Fruit fly (Drosophila melanogaster) whole organism, embryonic: ENCODE results near the gene CG31029.

Source experiments
- Aef1 ChIP-seq: fragments of 200-800 bp; sonication (Bioruptor generic); IDR thresholded peaks from 3 replicates; pipeline ENCODE4 v1.3.6; 2022; ENCODE audit warnings: missing biosample characterization, missing genetic modification characterization
- Atf-2 ChIP-seq: fragments of 200-800 bp; sonication (Bioruptor generic); optimal IDR thresholded peaks from 2 replicates; lab custom pipeline; 2016; ENCODE audit warnings: missing biosample characterization, missing genetic modification characterization
- Bdp1 ChIP-seq: fragments of 200-800 bp; sonication (Bioruptor generic); optimal IDR thresholded peaks from 3 replicates; lab custom pipeline; 2016; ENCODE audit warnings: missing biosample characterization, missing genetic modification characterization
- CG10274 ChIP-seq: fragments of 200-800 bp; sonication (Bioruptor generic); optimal IDR thresholded peaks from 3 replicates; lab custom pipeline; 2017; ENCODE audit warnings: missing biosample characterization, mild to moderate bottlenecking, missing genetic modification characterization
- CG10431 ChIP-seq: fragments of 200-800 bp; sonication (Bioruptor generic); optimal IDR thresholded peaks from 3 replicates; lab custom pipeline; 2018; ENCODE audit warnings: missing biosample characterization, mild to moderate bottlenecking, missing genetic modification characterization
- CG10654 ChIP-seq: fragments of 200-800 bp; sonication (Bioruptor generic); optimal IDR thresholded peaks from 2 replicates; lab custom pipeline; 2016; ENCODE audit warnings: missing biosample characterization, missing genetic modification characterization
- CG11093 ChIP-seq: fragments of 200-800 bp; sonication (Bioruptor generic); IDR thresholded peaks from 3 replicates; pipeline ENCODE4 v1.3.6; 2022; ENCODE audit warnings: missing biosample characterization, missing genetic modification characterization
- CG11560 ChIP-seq: fragments of 200-800 bp; sonication (Bioruptor generic); IDR thresholded peaks from 3 replicates; pipeline ENCODE4 v1.3.6; 2022; ENCODE audit warnings: missing biosample characterization, missing genetic modification characterization
- CG11695 ChIP-seq: fragments of 200-800 bp; sonication (Bioruptor generic); IDR thresholded peaks from 3 replicates; pipeline ENCODE4 v1.3.6; 2022; ENCODE audit warnings: missing biosample characterization, missing genetic modification characterization
- CG12155 ChIP-seq: fragments of 200-800 bp; sonication (Bioruptor generic); optimal IDR thresholded peaks from 3 replicates; lab custom pipeline; 2016; ENCODE audit warnings: missing biosample characterization, missing genetic modification characterization
- CG12299 ChIP-seq: fragments of 200-800 bp; sonication (Bioruptor generic); optimal IDR thresholded peaks from 2 replicates; lab custom pipeline; 2018; ENCODE audit warnings: missing biosample characterization, mild to moderate bottlenecking, missing genetic modification characterization
- CG14050 ChIP-seq: fragments of 200-800 bp; sonication (Bioruptor generic); IDR thresholded peaks from 3 replicates; pipeline ENCODE4 v1.3.6; 2022; ENCODE audit warnings: missing biosample characterization, missing genetic modification characterization
- CG15073 ChIP-seq: fragments of 200-800 bp; sonication (Bioruptor generic); optimal IDR thresholded peaks from 2 replicates; lab custom pipeline; 2016; ENCODE audit warnings: missing biosample characterization, missing genetic modification characterization
- CG1529 ChIP-seq: fragments of 200-800 bp; sonication (Bioruptor generic); optimal IDR thresholded peaks from 3 replicates; lab custom pipeline; 2018; ENCODE audit warnings: missing biosample characterization, missing genetic modification characterization
- CG16813 ChIP-seq: fragments of 200-800 bp; sonication (Bioruptor generic); IDR thresholded peaks from 3 replicates; pipeline ENCODE4 v1.3.6; 2022; ENCODE audit warnings: missing biosample characterization, missing genetic modification characterization; ENCODE audit not compliant: partially characterized antibody
- CG17328 ChIP-seq: fragments of 200-800 bp; sonication (Bioruptor generic); IDR thresholded peaks from 2 replicates; pipeline ENCODE4 v1.3.6; 2022; ENCODE audit warnings: missing biosample characterization, missing genetic modification characterization
- CG2120 ChIP-seq: fragments of 200-800 bp; sonication (Bioruptor generic); optimal IDR thresholded peaks from 3 replicates; lab custom pipeline; 2016; ENCODE audit warnings: missing biosample characterization, missing genetic modification characterization
- CG2129 ChIP-seq: fragments of 200-800 bp; sonication (Bioruptor generic); IDR thresholded peaks from 2 replicates; pipeline ENCODE4 v1.3.6; 2022; ENCODE audit warnings: missing biosample characterization, missing genetic modification characterization; ENCODE audit not compliant: partially characterized antibody
- CG2199 ChIP-seq: fragments of 200-800 bp; sonication (Bioruptor generic); IDR thresholded peaks from 3 replicates; pipeline ENCODE4 v1.3.6; 2022; ENCODE audit warnings: missing biosample characterization, missing genetic modification characterization
- CG2678 ChIP-seq: fragments of 200-800 bp; sonication (Bioruptor generic); optimal IDR thresholded peaks from 3 replicates; lab custom pipeline; 2019; ENCODE audit warnings: missing biosample characterization, mild to moderate bottlenecking, missing genetic modification characterization, moderate library complexity
- CG32532 ChIP-seq: fragments of 200-800 bp; sonication (Bioruptor generic); IDR thresholded peaks from 2 replicates; pipeline ENCODE4 v1.3.6; 2022; ENCODE audit warnings: missing biosample characterization, missing genetic modification characterization
- CG5245 ChIP-seq: fragments of 200-800 bp; sonication (Bioruptor generic); optimal IDR thresholded peaks from 3 replicates; lab custom pipeline; 2016; ENCODE audit warnings: missing biosample characterization, missing genetic modification characterization
- CG7745 ChIP-seq: fragments of 200-800 bp; sonication (Bioruptor generic); optimal IDR thresholded peaks from 2 replicates; lab custom pipeline; 2018; ENCODE audit warnings: missing biosample characterization, mild to moderate bottlenecking, missing genetic modification characterization, moderate library complexity
- CG7786 ChIP-seq: fragments of 200-800 bp; sonication (Bioruptor generic); optimal IDR thresholded peaks from 2 replicates; lab custom pipeline; 2016; ENCODE audit warnings: missing biosample characterization, missing genetic modification characterization
- CG8944 ChIP-seq: fragments of 200-800 bp; sonication (Bioruptor generic); optimal IDR thresholded peaks from 3 replicates; lab custom pipeline; 2016; ENCODE audit warnings: missing biosample characterization, missing genetic modification characterization
- Dek ChIP-seq: fragments of 200-800 bp; sonication (Bioruptor generic); optimal IDR thresholded peaks from 3 replicates; lab custom pipeline; 2019; ENCODE audit warnings: missing biosample characterization, mild to moderate bottlenecking, missing genetic modification characterization, moderate library complexity
- Dip3 ChIP-seq: fragments of 200-800 bp; sonication (Bioruptor generic); optimal IDR thresholded peaks from 3 replicates; lab custom pipeline; 2016; ENCODE audit warnings: missing biosample characterization, missing genetic modification characterization
- ERR ChIP-seq: fragments of 200-800 bp; sonication (Bioruptor generic); optimal IDR thresholded peaks from 2 replicates; lab custom pipeline; 2016; ENCODE audit warnings: missing biosample characterization, missing genetic modification characterization
- Ets65A ChIP-seq: fragments of 200-800 bp; sonication (Bioruptor generic); peaks from one replicate; lab custom pipeline; 2016; ENCODE audit warnings: missing biosample characterization, missing genetic modification characterization
- H2.0 ChIP-seq: fragments of 200-800 bp; sonication (Bioruptor generic); IDR thresholded peaks from 2 replicates; pipeline ENCODE4 v1.3.6; 2022; ENCODE audit warnings: missing biosample characterization, missing genetic modification characterization
- HmgD ChIP-seq: fragments of 200-800 bp; sonication (Bioruptor generic); optimal IDR thresholded peaks from 3 replicates; lab custom pipeline; 2016; ENCODE audit warnings: missing biosample characterization, missing genetic modification characterization
- Ptx1 ChIP-seq: fragments of 200-800 bp; sonication (Bioruptor generic); IDR thresholded peaks from 2 replicates; pipeline ENCODE4 v1.3.6; 2022; ENCODE audit warnings: missing biosample characterization, missing genetic modification characterization
- Sry-β ChIP-seq: fragments of 200-800 bp; sonication (Bioruptor generic); optimal IDR thresholded peaks from 2 replicates; lab custom pipeline; 2018; ENCODE audit warnings: missing biosample characterization, mild to moderate bottlenecking, missing genetic modification characterization, moderate library complexity
- Trl ChIP-seq, 3 experiments: fragments of >200 bp in 2 of 3; fragments of 200-800 bp in 1 of 3; sonication (Bioruptor generic) in 1 of 3; optimal IDR thresholded peaks; 2 replicates in 1 of 3; 3 replicates in 2 of 3; lab custom pipeline; 2016 to 2017; ENCODE audit warnings: missing biosample characterization in 1 of 3, missing genetic modification characterization in 1 of 3
- Xrp1 ChIP-seq: fragments of 200-800 bp; sonication (Bioruptor generic); IDR thresholded peaks from 2 replicates; pipeline ENCODE4 v1.3.6; 2022; ENCODE audit warnings: missing biosample characterization, missing genetic modification characterization
- ase ChIP-seq: fragments of 200-800 bp; sonication (Bioruptor generic); IDR thresholded peaks from 3 replicates; pipeline ENCODE4 v1.3.6; 2022; ENCODE audit warnings: missing biosample characterization, missing genetic modification characterization
- bab2 ChIP-seq: fragments of 200-800 bp; sonication (Bioruptor generic); optimal IDR thresholded peaks from 2 replicates; lab custom pipeline; 2016; ENCODE audit warnings: missing biosample characterization, missing genetic modification characterization
- cad ChIP-seq: fragments of >200 bp; optimal IDR thresholded peaks from 2 replicates; lab custom pipeline; 2017; ENCODE audit warnings: missing biosample characterization, missing genetic modification characterization
- chm ChIP-seq: fragments of 200-800 bp; sonication (Bioruptor generic); IDR thresholded peaks from 2 replicates; pipeline ENCODE4 v1.3.6; 2022; ENCODE audit warnings: missing biosample characterization, missing genetic modification characterization
- dan ChIP-seq: fragments of 200-800 bp; sonication (Bioruptor generic); IDR thresholded peaks from 2 replicates; pipeline ENCODE4 v1.3.6; 2022; ENCODE audit warnings: missing biosample characterization, missing genetic modification characterization
- gcm ChIP-seq: fragments of 200-800 bp; sonication (Bioruptor generic); optimal IDR thresholded peaks from 2 replicates; lab custom pipeline; 2019; ENCODE audit warnings: missing biosample characterization, mild to moderate bottlenecking, missing genetic modification characterization, moderate library complexity
- her ChIP-seq: fragments of 200-800 bp; sonication (Bioruptor generic); optimal IDR thresholded peaks from 2 replicates; lab custom pipeline; 2016; ENCODE audit warnings: missing biosample characterization, missing genetic modification characterization
- jigr1 ChIP-seq: fragments of 200-800 bp; sonication (Bioruptor generic); IDR thresholded peaks from 3 replicates; pipeline ENCODE4 v1.3.6; 2022; ENCODE audit warnings: missing biosample characterization, missing genetic modification characterization
- lilli ChIP-seq: fragments of 200-800 bp; sonication (Bioruptor generic); optimal IDR thresholded peaks from 3 replicates; lab custom pipeline; 2016; ENCODE audit warnings: missing biosample characterization, missing genetic modification characterization
- nom ChIP-seq: fragments of 200-800 bp; sonication (Bioruptor generic); optimal IDR thresholded peaks from 2 replicates; lab custom pipeline; 2017; ENCODE audit warnings: missing biosample characterization, missing genetic modification characterization, mild to moderate bottlenecking, moderate library complexity, missing genetic modification reagents
- pum ChIP-seq: fragments of 200-800 bp; sonication (Bioruptor generic); optimal IDR thresholded peaks from 2 replicates; lab custom pipeline; 2016; ENCODE audit warnings: missing biosample characterization, missing genetic modification characterization
- rib ChIP-seq: fragments of 200-800 bp; sonication (Bioruptor generic); IDR thresholded peaks from 2 replicates; pipeline ENCODE4 v1.3.6; 2022; ENCODE audit warnings: missing biosample characterization, missing genetic modification characterization
- slbo ChIP-seq: fragments of 200-800 bp; sonication (Bioruptor generic); IDR thresholded peaks from 2 replicates; pipeline ENCODE4 v1.3.6; 2022; ENCODE audit warnings: missing biosample characterization, missing genetic modification characterization
- sug ChIP-seq: fragments of 200-800 bp; optimal IDR thresholded peaks from 2 replicates; lab custom pipeline; 2019; ENCODE audit warnings: missing biosample characterization, mild to moderate bottlenecking, missing genetic modification characterization, moderate library complexity
- vfl ChIP-seq: fragments of 200-800 bp; sonication (Bioruptor generic); optimal IDR thresholded peaks from 2 replicates; lab custom pipeline; 2016; ENCODE audit warnings: missing biosample characterization, missing genetic modification characterization
- wor ChIP-seq: fragments of 200-800 bp; sonication (Bioruptor generic); IDR thresholded peaks from 2 replicates; pipeline ENCODE4 v1.3.6; 2022; ENCODE audit warnings: missing biosample characterization, missing genetic modification characterization
- zf30C ChIP-seq: fragments of 200-800 bp; sonication (Bioruptor generic); optimal IDR thresholded peaks from 3 replicates; lab custom pipeline; 2018; ENCODE audit warnings: missing biosample characterization, mild to moderate bottlenecking, missing genetic modification characterization
- zfh1 ChIP-seq: fragments of 200-800 bp; sonication (Bioruptor generic); IDR thresholded peaks from 3 replicates; pipeline ENCODE4 v1.3.6; 2022; ENCODE audit warnings: missing biosample characterization, missing genetic modification characterization

The CG31029 gene

dm6 chr3R:30095855-30096254 lies 36.3 kb downstream of the CG31029 start (continued):
- TF ChIP-seq rib (no peak), Dip3 (GFP tag; lab: Kevin White, UChicago) (peak; percentile 46), Trl (optimal IDR thresholded peaks at IDR 0.05; lab: Kevin White, UChicago) (no peak), Trl (GFP tag; optimal IDR thresholded peaks at IDR 0.05; lab: Kevin White, UChicago) (no peak), gcm (GFP tag; lab: Kevin White, UChicago) (no peak), CG14050 (no peak), CG12155 (GFP tag; lab: Kevin White, UChicago) (no peak), Ptx1 (peak; percentile 46), lilli (peak; percentile 24), dan (no peak), Ets65A (GFP tag; lab: Kevin White, UChicago) (peak; percentile 82), Xrp1 (GFP tag; lab: Robert Waterston, UW) (peak; percentile 43), nom (GFP tag; lab: Kevin White, UChicago) (peak; percentile 30), CG10431 (GFP tag; lab: Kevin White, UChicago) (no peak), CG7786 (GFP tag; lab: Kevin White, UChicago) (no peak), chm (no peak), jigr1 (no peak), Bdp1 (GFP tag; lab: Kevin White, UChicago) (no peak), CG17328 (GFP tag; lab: Robert Waterston, UW) (no peak), Atf-2 (GFP tag; lab: Kevin White, UChicago) (no peak), CG10274 (GFP tag; lab: Kevin White, UChicago) (no peak), slbo (peak; percentile 55), pum (no peak), CG11695 (GFP tag; lab: Robert Waterston, UW) (peak; percentile 36; the same call in 1 of the 3 replicates), CG32532 (peak; percentile 39; the same call in 1 of the 2 replicates), CG15073 (GFP tag; lab: Kevin White, UChicago) (no peak), cad (GFP tag; lab: Kevin White, UChicago) (no peak), CG2120 (peak; percentile 40), bab2 (GFP tag; lab: Kevin White, UChicago) (peak; percentile 17), wor (GFP tag; lab: Robert Waterston, UW) (no peak), CG11093 (GFP tag; lab: Robert Waterston, UW) (no peak), CG2129 (GFP tag; lab: Robert Waterston, UW) (no peak), her (GFP tag; lab: Kevin White, UChicago) (no peak), Aef1 (GFP tag; lab: Robert Waterston, UW) (peak; percentile 27; the same call in 1 of the 3 replicates), ase (GFP tag; lab: Robert Waterston, UW) (no peak), zf30C (no peak), CG8944 (no peak), CG2678 (tag; lab: Kevin White, UChicago) (peak; percentile 22), CG2199 (no peak), CG16813 (GFP tag; lab: Robert Waterston, UW) (no peak), CG1529 (GFP tag; lab: Kevin White, UChicago) (no peak), vfl (no peak), Sry-β (GFP tag; lab: Kevin White, UChicago) (no peak), zfh1 (GFP tag; lab: Robert Waterston, UW) (peak; percentile 53; the same call in 1 of the 3 replicates), CG11560 (tag; lab: Robert Waterston, UW) (no peak), sug (no peak), H2.0 (GFP tag; lab: Robert Waterston, UW) (peak; percentile 27; the same call in 1 of the 2 replicates), CG12299 (tag; lab: Kevin White, UChicago) (no peak), CG10654 (GFP tag; lab: Kevin White, UChicago) (no peak), CG5245 (GFP tag; lab: Kevin White, UChicago) (no peak), CG7745 (tag; lab: Kevin White, UChicago) (no peak), Dek (tag; lab: Kevin White, UChicago) (no peak), ERR (GFP tag; lab: Kevin White, UChicago) (no peak), HmgD (GFP tag; lab: Kevin White, UChicago) (no peak)
